Worm (Caenorhabditis elegans): ENCODE data around the gene pgap-2.
A peak's percentile ranks its signal among the peaks of the same experiment; 100 is the strongest.

pgap-2 gene

ce11 chrIII:4720620-4721227 is 15.4 kb downstream of the pgap-2 start, which contains the start of gene emb-5:
Gene emb-5, minus strand, starts transcription at chrIII:4720670.
- TF ChIP-seq madf-2 (tag; optimal IDR thresholded peaks at IDR 0.05) (no peak), mec-3 (tag; optimal IDR thresholded peaks at IDR 0.05; ENCODE audit: borderline replicate concordance) (no peak), fkh-10 (GFP tag; optimal IDR thresholded peaks at IDR 0.05) (no peak), K02D7.2 (tag; optimal IDR thresholded peaks at IDR 0.05) (no peak), odd-2 (tag; optimal IDR thresholded peaks at IDR 0.05) (no peak), ceh-6 (GFP tag; optimal IDR thresholded peaks at IDR 0.05) (no peak), ceh-14 (tag; optimal IDR thresholded peaks at IDR 0.05) (no peak), ceh-24 (tag; optimal IDR thresholded peaks at IDR 0.05) (no peak), ceh-31 (tag; optimal IDR thresholded peaks at IDR 0.05) (peak; percentile 42), ceh-22 (tag; optimal IDR thresholded peaks at IDR 0.05) (no peak), C38D4.7 (GFP tag; optimal IDR thresholded peaks at IDR 0.05) (no peak), unc-3 (GFP tag; conservative IDR thresholded peaks at IDR 0.05) (no peak), unc-3 (tag; optimal IDR thresholded peaks at IDR 0.05) (no peak), ama-1 (optimal IDR thresholded peaks at IDR 0.05) (no peak), tbx-2 (tag; optimal IDR thresholded peaks at IDR 0.05) (peak; percentile 1), che-1 (tag; optimal IDR thresholded peaks at IDR 0.05) (no peak), npax-4 (tag; optimal IDR thresholded peaks at IDR 0.05) (no peak), F13H6.1 (tag; optimal IDR thresholded peaks at IDR 0.05) (no peak), zip-5 (tag; optimal IDR thresholded peaks at IDR 0.05) (no peak), rnt-1 (tag; optimal IDR thresholded peaks at IDR 0.05) (no peak), pat-9 (tag; optimal IDR thresholded peaks at IDR 0.05) (no peak), ceh-34 (tag; optimal IDR thresholded peaks at IDR 0.05) (peak; percentile 17), ref-2 (tag; optimal IDR thresholded peaks at IDR 0.05) (no peak), dmd-4 (tag; optimal IDR thresholded peaks at IDR 0.05; ENCODE audit: borderline replicate concordance) (no peak), pros-1 (tag; optimal IDR thresholded peaks at IDR 0.05) (no peak), hlh-8 (tag; optimal IDR thresholded peaks at IDR 0.05) (no peak), nhr-11 (tag; optimal IDR thresholded peaks at IDR 0.05) (no peak), sox-2 (GFP tag; IDR thresholded peaks at IDR 0.05) (peak; percentile 29; the same call in 1 of the 2 replicates), lin-11 (tag; optimal IDR thresholded peaks at IDR 0.05) (no peak), lim-6 (tag; optimal IDR thresholded peaks at IDR 0.05) (no peak), pax-1 (tag; optimal IDR thresholded peaks at IDR 0.05) (peak; percentile 43), ceh-45 (GFP tag; IDR thresholded peaks at IDR 0.05) (no peak), pag-3 (tag; optimal IDR thresholded peaks at IDR 0.05; ENCODE audit: borderline replicate concordance) (no peak), elt-2 (tag; optimal IDR thresholded peaks at IDR 0.05) (no peak), ceh-48 (tag; optimal IDR thresholded peaks at IDR 0.05) (no peak), pha-4 (tag; optimal IDR thresholded peaks at IDR 0.05) (no peak), unc-55 (GFP tag; optimal IDR thresholded peaks at IDR 0.05) (peak; percentile 21), eyg-1 (tag; optimal IDR thresholded peaks at IDR 0.05) (no peak), hlh-13 (GFP tag; optimal IDR thresholded peaks at IDR 0.05) (no peak), T23F11.4 (GFP tag; optimal IDR thresholded peaks at IDR 0.05) (no peak), ceh-19 (GFP tag; optimal IDR thresholded peaks at IDR 0.05) (no peak), pha-2 (tag; optimal IDR thresholded peaks at IDR 0.05) (no peak), syd-9 (tag; optimal IDR thresholded peaks at IDR 0.05) (no peak), dve-1 (tag; optimal IDR thresholded peaks at IDR 0.05) (peak; percentile 22), unc-42 (tag; optimal IDR thresholded peaks at IDR 0.05) (peak; percentile 36), hlh-6 (tag; optimal IDR thresholded peaks at IDR 0.05) (no peak), Y22D7AL.16 (tag; optimal IDR thresholded peaks at IDR 0.05) (no peak), fax-1 (tag; optimal IDR thresholded peaks at IDR 0.05) (no peak), ahr-1 (tag; optimal IDR thresholded peaks at IDR 0.05) (no peak), sdc-2 (tag; optimal IDR thresholded peaks at IDR 0.05) (no peak)

Measured in whole organism, late embryonic.